Worm (Caenorhabditis elegans) whole organism, midembryonic: ENCODE measurements around the gene tsp-9.

Experiments
- flt-1 ChIP-seq: fragments of 200-800 bp; sonication (Bioruptor generic); IDR thresholded peaks from 2 replicates; pipeline ENCODE4 v1.3.6; 2022; ENCODE audit warnings: missing genetic modification characterization, missing compliant biosample characterization
- med-1 ChIP-seq: sonication (generic microtip); optimal IDR thresholded peaks from 2 replicates; lab custom pipeline; 2017; ENCODE audit warnings: missing genetic modification characterization, mild to moderate bottlenecking, missing compliant biosample characterization, antibody characterized with exemption, missing genetic modification reagents; ENCODE audit not compliant: insufficient read depth
- ztf-23 ChIP-seq: fragments of 200-800 bp; sonication (Bioruptor generic); IDR thresholded peaks from 2 replicates; pipeline ENCODE4 v1.3.6; 2022; ENCODE audit warnings: missing genetic modification reagents, missing genetic modification characterization, missing compliant biosample characterization
- ztf-29 ChIP-seq: fragments of 200-800 bp; sonication (Bioruptor generic); IDR thresholded peaks from 2 replicates; pipeline ENCODE4 v1.3.6; 2022; ENCODE audit warnings: missing genetic modification reagents, missing genetic modification characterization, missing compliant biosample characterization

ce11 chrX:1292894-1293293, 47.1 kb downstream of the tsp-9 start:
- TF ChIP-seq ztf-29 (GFP tag; lab: Robert Waterston, UW) (no peak), ztf-23 (no peak), flt-1 (no peak), med-1 (GFP tag; lab: Kevin White, UChicago) (no peak)
